Worm (Caenorhabditis elegans) whole organism, mixed stage, embryonic: ENCODE data around the gene scl-15.

ENCODE experiments used
- M03D4.4 ChIP-seq: sonication (generic microtip); optimal IDR thresholded peaks from 2 replicates; lab custom pipeline; 2017; ENCODE audit warnings: mild to moderate bottlenecking, missing genetic modification characterization, missing compliant biosample characterization
- blmp-1 ChIP-seq: fragments of 150-350 bp; optimal IDR thresholded peaks from 2 replicates; lab custom pipeline; 2014; ENCODE audit warnings: missing biosample characterization, missing genetic modification characterization
- ceh-39 ChIP-seq: fragments of 150-350 bp; optimal IDR thresholded peaks from 2 replicates; lab custom pipeline; 2014; ENCODE audit warnings: missing biosample characterization, missing genetic modification characterization
- ceh-43 ChIP-seq: fragments of 200-800 bp; sonication (Bioruptor generic); optimal IDR thresholded peaks from 2 replicates; lab custom pipeline; 2018; ENCODE audit warnings: mild to moderate bottlenecking, missing genetic modification characterization, moderate library complexity, missing compliant biosample characterization
- lin-32 ChIP-seq: fragments of 200-800 bp; sonication (Bioruptor generic); optimal IDR thresholded peaks from 2 replicates; lab custom pipeline; 2018; ENCODE audit warnings: mild to moderate bottlenecking, missing genetic modification characterization, missing compliant biosample characterization
- nhr-237 ChIP-seq: fragments of 150-350 bp; optimal IDR thresholded peaks from 2 replicates; lab custom pipeline; 2014; ENCODE audit warnings: missing biosample characterization, missing genetic modification characterization
- sptf-1 ChIP-seq: sonication (generic microtip); optimal IDR thresholded peaks from 2 replicates; lab custom pipeline; 2017; ENCODE audit warnings: mild to moderate bottlenecking, missing genetic modification characterization, moderate library complexity, missing compliant biosample characterization

The scl-15 gene

DNA sequence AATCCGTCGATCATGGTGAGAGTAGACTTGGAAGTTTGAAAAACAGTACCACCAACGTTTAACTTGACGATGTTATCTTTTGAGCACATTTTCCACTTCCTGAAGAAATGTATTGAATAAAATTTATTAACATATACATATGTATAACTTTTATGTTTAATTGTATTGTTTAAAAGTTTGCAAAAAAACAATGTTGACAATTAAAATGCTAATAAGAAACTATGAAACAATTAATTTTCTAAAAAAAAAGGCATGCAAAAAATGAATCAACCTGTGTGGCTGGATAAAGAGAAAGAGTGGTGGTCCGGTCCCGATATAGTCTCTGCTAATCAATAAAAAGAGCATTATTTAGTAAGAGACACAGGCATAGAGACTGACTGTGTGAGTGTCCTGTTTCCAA, 49.7 kb downstream of the scl-15 start, which contains the start of gene C17F4.8:
TSS of gene C17F4.8 (minus strand) at position 101 of the 400 bp plus-strand sequence.
- TF ChIP-seq sptf-1 (tag; lab: Kevin White, UChicago), result no peak
- TF ChIP-seq lin-32 (GFP tag; lab: Kevin White, UChicago), result no peak
- no peak for TF ChIP-seq M03D4.4 (tag; lab: Kevin White, UChicago)
- TF ChIP-seq blmp-1 (tag; lab: Kevin White, UChicago), result no peak
- no peak for TF ChIP-seq ceh-43 (GFP tag; lab: Kevin White, UChicago)
- no peak for TF ChIP-seq ceh-39 (tag; lab: Kevin White, UChicago)
- TF ChIP-seq nhr-237 (tag; lab: Kevin White, UChicago), result no peak
